Worm (Caenorhabditis elegans) whole organism, late embryonic: ENCODE data around the gene srh-214.

ENCODE experiments used
- gmeb-2 ChIP-seq: sonication (generic microtip); optimal IDR thresholded peaks from 2 replicates; lab custom pipeline; 2016; ENCODE audit warnings: missing genetic modification characterization, inconsistent platforms, missing compliant biosample characterization
- pqm-1 ChIP-seq: sonication (generic microtip); optimal IDR thresholded peaks from 2 replicates; lab custom pipeline; 2016; ENCODE audit warnings: missing genetic modification characterization, missing compliant biosample characterization

DNA sequence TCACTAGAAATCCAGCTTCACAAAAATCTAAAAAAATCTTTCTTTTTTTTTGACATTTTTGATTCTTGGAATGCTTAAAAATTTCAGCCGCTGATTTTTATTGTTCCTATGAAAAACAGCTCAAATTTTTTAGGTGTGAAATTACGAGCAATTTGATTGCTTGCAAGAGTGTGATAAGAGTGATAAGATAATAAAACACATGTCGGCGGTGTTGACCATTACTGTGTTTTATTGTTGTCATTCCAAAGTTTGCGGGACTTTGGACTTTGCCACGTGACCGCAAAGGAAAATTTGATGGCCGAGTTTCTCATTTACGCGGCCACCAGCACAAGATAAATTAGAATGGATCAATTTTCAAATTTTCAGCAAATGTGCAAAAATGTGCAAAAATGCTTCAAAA, 12.8 kb downstream of the srh-214 start:
- TF ChIP-seq pqm-1 (tag; lab: Kevin White, UChicago) (no peak), gmeb-2 (tag; lab: Kevin White, UChicago) (no peak)
